Fruit fly (Drosophila melanogaster) whole organism: ENCODE measurements around the gene Cyt-c-p.

Experiments used
- Dll ChIP-seq: fragments of >200 bp; optimal IDR thresholded peaks from 2 replicates; lab custom pipeline; 2017
- EcR ChIP-seq, 2 experiments: fragments of >200 bp; optimal IDR thresholded peaks; 2 replicates each; lab custom pipeline; 2017; ENCODE audit warnings: missing biosample characterization in 2 of 2, missing genetic modification characterization in 2 of 2, missing genetic modification reagents in 2 of 2
- pan ChIP-seq: fragments of >200 bp; optimal IDR thresholded peaks from 2 replicates; lab custom pipeline; 2017
- psq ChIP-seq: fragments of >200 bp; optimal IDR thresholded peaks from 2 replicates; lab custom pipeline; 2017
- usp ChIP-seq: fragments of >200 bp; optimal IDR thresholded peaks from 2 replicates; lab custom pipeline; 2017; ENCODE audit warnings: missing biosample characterization, missing genetic modification characterization, mixed read lengths

DNA sequence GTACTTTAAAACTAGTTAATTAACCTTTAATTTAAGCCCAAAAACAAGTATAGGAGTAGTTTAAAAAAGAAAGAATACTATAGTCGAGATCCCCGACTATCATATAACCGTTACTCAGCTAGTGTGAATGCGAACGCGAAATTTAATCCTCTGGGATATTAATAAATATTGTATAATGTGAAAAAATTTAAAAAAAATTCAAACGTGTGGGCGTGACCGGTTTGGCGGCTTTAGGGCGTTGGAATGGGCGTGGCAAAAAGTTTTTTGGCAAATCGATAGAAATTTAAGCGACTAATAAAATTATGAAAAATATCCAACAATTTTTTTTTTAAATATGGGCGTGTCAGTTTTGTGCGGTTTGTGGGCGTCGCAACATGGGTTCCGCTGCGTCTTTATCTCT, 40.7 kb upstream of the Cyt-c-p start:
- TF ChIP-seq Dll (lab: Kevin White, UChicago) (no peak), EcR (GFP tag; optimal IDR thresholded peaks at IDR 0.05; lab: Kevin White, UChicago) (no peak), psq (lab: Kevin White, UChicago) (no peak), pan (no peak), usp (GFP tag; lab: Kevin White, UChicago) (no peak)
